Fruit fly (Drosophila melanogaster): ENCODE results near the gene snRNP-U1-70K.

- TF ChIP-seq CG8478 (optimal IDR thresholded peaks at IDR 0.05) (no peak), CTCF (optimal IDR thresholded peaks at IDR 0.05) (no peak)
Measured at dm6 chr2L:6931821-6932220, 39.7 kb downstream of the snRNP-U1-70K start, which contains the start of gene CG43232.
